Fruit fly (Drosophila melanogaster) whole organism, embryonic: ENCODE data around the gene CG12253.

Experiments used
- Ada2b ChIP-seq: fragments of 200-800 bp; sonication (Bioruptor generic); IDR thresholded peaks from 2 replicates; pipeline ENCODE4 v1.3.6; 2022; ENCODE audit warnings: missing biosample characterization, missing genetic modification characterization
- CG1024 ChIP-seq: fragments of 200-800 bp; sonication (Bioruptor generic); IDR thresholded peaks from 2 replicates; pipeline ENCODE4 v1.3.6; 2022; ENCODE audit warnings: missing biosample characterization, missing genetic modification characterization
- CG10274 ChIP-seq: fragments of 200-800 bp; sonication (Bioruptor generic); optimal IDR thresholded peaks from 3 replicates; lab custom pipeline; 2017; ENCODE audit warnings: missing biosample characterization, mild to moderate bottlenecking, missing genetic modification characterization
- CG10979 ChIP-seq: fragments of 200-800 bp; sonication (Bioruptor generic); optimal IDR thresholded peaks from 2 replicates; lab custom pipeline; 2018; ENCODE audit warnings: missing biosample characterization, mild to moderate bottlenecking, missing genetic modification characterization, moderate library complexity
- CG11696 ChIP-seq: fragments of 200-800 bp; sonication (Bioruptor generic); IDR thresholded peaks from 2 replicates; pipeline ENCODE4 v1.3.6; 2022; ENCODE audit warnings: missing biosample characterization, missing genetic modification characterization
- CG13894 ChIP-seq: fragments of 200-800 bp; sonication (Bioruptor generic); optimal IDR thresholded peaks from 3 replicates; lab custom pipeline; 2018; ENCODE audit warnings: missing biosample characterization, mild to moderate bottlenecking, missing genetic modification characterization, moderate library complexity
- CG15479 ChIP-seq: fragments of 200-800 bp; sonication (Bioruptor generic); optimal IDR thresholded peaks from 3 replicates; lab custom pipeline; 2019; ENCODE audit warnings: missing biosample characterization, mild to moderate bottlenecking, missing genetic modification characterization, moderate library complexity
- CG15696 ChIP-seq: fragments of 200-800 bp; sonication (Bioruptor generic); optimal IDR thresholded peaks from 2 replicates; lab custom pipeline; 2019; ENCODE audit warnings: missing biosample characterization, mild to moderate bottlenecking, missing genetic modification characterization, moderate library complexity
- CG16779 ChIP-seq: fragments of 200-800 bp; sonication (Bioruptor generic); IDR thresholded peaks from 2 replicates; pipeline ENCODE4 v1.3.6; 2022; ENCODE audit warnings: missing biosample characterization, missing genetic modification characterization
- CG16813 ChIP-seq: fragments of 200-800 bp; sonication (Bioruptor generic); IDR thresholded peaks from 3 replicates; pipeline ENCODE4 v1.3.6; 2022; ENCODE audit warnings: missing biosample characterization, missing genetic modification characterization; ENCODE audit not compliant: partially characterized antibody
- CG18476 ChIP-seq: fragments of 200-800 bp; sonication (Bioruptor generic); optimal IDR thresholded peaks from 2 replicates; lab custom pipeline; 2016; ENCODE audit warnings: missing biosample characterization, mild to moderate bottlenecking, missing genetic modification characterization
- CG2129 ChIP-seq: fragments of 200-800 bp; sonication (Bioruptor generic); IDR thresholded peaks from 2 replicates; pipeline ENCODE4 v1.3.6; 2022; ENCODE audit warnings: missing biosample characterization, missing genetic modification characterization; ENCODE audit not compliant: partially characterized antibody
- CG30020 ChIP-seq: fragments of 200-800 bp; optimal IDR thresholded peaks from 2 replicates; lab custom pipeline; 2019; ENCODE audit warnings: missing biosample characterization, mild to moderate bottlenecking, missing genetic modification characterization, moderate library complexity
- CG33557 ChIP-seq: fragments of 200-800 bp; sonication (Bioruptor generic); optimal IDR thresholded peaks from 2 replicates; lab custom pipeline; 2019; ENCODE audit warnings: missing biosample characterization, mild to moderate bottlenecking, missing genetic modification characterization, moderate library complexity
- CG3838 ChIP-seq: fragments of 200-800 bp; sonication (Bioruptor generic); optimal IDR thresholded peaks from 3 replicates; lab custom pipeline; 2016; ENCODE audit warnings: missing biosample characterization, missing genetic modification characterization
- CG7357 ChIP-seq: fragments of 200-800 bp; sonication (Bioruptor generic); IDR thresholded peaks from 3 replicates; pipeline ENCODE4 v1.3.6; 2022; ENCODE audit warnings: missing biosample characterization, missing genetic modification characterization
- CG7963 ChIP-seq: fragments of 200-800 bp; sonication (Bioruptor generic); IDR thresholded peaks from 3 replicates; pipeline ENCODE4 v1.3.6; 2022; ENCODE audit warnings: missing biosample characterization, missing genetic modification characterization; ENCODE audit not compliant: partially characterized antibody
- CoRest ChIP-seq: fragments of 200-800 bp; sonication (Bioruptor generic); optimal IDR thresholded peaks from 3 replicates; lab custom pipeline; 2018; ENCODE audit warnings: missing biosample characterization, mild to moderate bottlenecking, missing genetic modification characterization, moderate library complexity
- Dad ChIP-seq: fragments of 200-800 bp; sonication (Bioruptor generic); optimal IDR thresholded peaks from 3 replicates; lab custom pipeline; 2016; ENCODE audit warnings: missing biosample characterization, missing genetic modification characterization
- Fer1 ChIP-seq: fragments of 200-800 bp; sonication (Bioruptor generic); optimal IDR thresholded peaks from 2 replicates; lab custom pipeline; 2017; ENCODE audit warnings: missing biosample characterization, mild to moderate bottlenecking, missing genetic modification characterization
- HLH3B ChIP-seq: fragments of 200-800 bp; sonication (Bioruptor generic); IDR thresholded peaks from 2 replicates; pipeline ENCODE4 v1.3.6; 2022; ENCODE audit warnings: missing biosample characterization, missing genetic modification characterization
- MESR4 ChIP-seq: fragments of 200-800 bp; sonication (Bioruptor generic); optimal IDR thresholded peaks from 2 replicates; lab custom pipeline; 2018; ENCODE audit warnings: missing biosample characterization, mild to moderate bottlenecking, missing genetic modification characterization, moderate library complexity
- Mad ChIP-seq: fragments of 200-800 bp; sonication (Bioruptor generic); optimal IDR thresholded peaks from 2 replicates; lab custom pipeline; 2016; ENCODE audit warnings: missing biosample characterization, missing genetic modification characterization
- Med ChIP-seq: fragments of 200-800 bp; sonication (Bioruptor generic); peaks from one replicate; lab custom pipeline; 2016; ENCODE audit warnings: missing biosample characterization, missing genetic modification characterization, mild to moderate bottlenecking, inconsistent platforms, moderate library complexity
- Poxn ChIP-seq: fragments of 200-800 bp; sonication (Bioruptor generic); IDR thresholded peaks from 2 replicates; pipeline ENCODE4 v1.3.6; 2022; ENCODE audit warnings: missing biosample characterization, missing genetic modification characterization
- ab ChIP-seq: fragments of 200-800 bp; sonication (Bioruptor generic); optimal IDR thresholded peaks from 2 replicates; lab custom pipeline; 2016; ENCODE audit warnings: missing biosample characterization, missing genetic modification characterization
- ash1 ChIP-seq: fragments of 200-800 bp; sonication (Bioruptor generic); optimal IDR thresholded peaks from 2 replicates; lab custom pipeline; 2018; ENCODE audit warnings: missing biosample characterization, mild to moderate bottlenecking, missing genetic modification characterization
- btn ChIP-seq: fragments of 200-800 bp; sonication (Bioruptor generic); optimal IDR thresholded peaks from 2 replicates; lab custom pipeline; 2016; ENCODE audit warnings: missing biosample characterization, missing genetic modification characterization
- corto ChIP-seq: fragments of 200-800 bp; sonication (Bioruptor generic); optimal IDR thresholded peaks from 2 replicates; lab custom pipeline; 2016; ENCODE audit warnings: missing biosample characterization, mild to moderate bottlenecking, missing genetic modification characterization, moderate library complexity
- eyg ChIP-seq: fragments of 200-800 bp; sonication (Bioruptor generic); optimal IDR thresholded peaks from 3 replicates; lab custom pipeline; 2016; ENCODE audit warnings: missing biosample characterization, missing genetic modification characterization
- ftz-f1 ChIP-seq: fragments of 200-800 bp; sonication (Bioruptor generic); optimal IDR thresholded peaks from 2 replicates; lab custom pipeline; 2016; ENCODE audit warnings: missing biosample characterization, missing genetic modification characterization
- gcm2 ChIP-seq: fragments of 200-800 bp; sonication (Bioruptor generic); optimal IDR thresholded peaks from 2 replicates; lab custom pipeline; 2016; ENCODE audit warnings: missing biosample characterization, missing genetic modification characterization
- gsb-n ChIP-seq: fragments of 200-800 bp; sonication (Bioruptor generic); optimal IDR thresholded peaks from 3 replicates; lab custom pipeline; 2018; ENCODE audit warnings: missing biosample characterization, mild to moderate bottlenecking, missing genetic modification characterization
- inv ChIP-seq: fragments of 200-800 bp; sonication (Bioruptor generic); IDR thresholded peaks from 2 replicates; pipeline ENCODE4 v1.3.6; 2022; ENCODE audit warnings: missing biosample characterization, missing genetic modification characterization; ENCODE audit not compliant: partially characterized antibody
- lbe ChIP-seq: fragments of 200-800 bp; sonication (Bioruptor generic); optimal IDR thresholded peaks from 2 replicates; lab custom pipeline; 2016; ENCODE audit warnings: missing biosample characterization, mild to moderate bottlenecking, missing genetic modification characterization
- lmd ChIP-seq: fragments of 200-800 bp; sonication (Bioruptor generic); IDR thresholded peaks from 2 replicates; pipeline ENCODE4 v1.3.6; 2022; ENCODE audit warnings: missing biosample characterization, missing genetic modification characterization
- lola ChIP-seq, 3 experiments: fragments of >200 bp in 2 of 3; fragments of 200-800 bp in 1 of 3; sonication (Bioruptor generic) in 1 of 3; optimal IDR thresholded peaks; 2 replicates each; lab custom pipeline; 2017 to 2019; ENCODE audit warnings: missing biosample characterization in 3 of 3, missing genetic modification characterization in 3 of 3, mild to moderate bottlenecking in 1 of 3, moderate library complexity in 1 of 3
- nerfin-2 ChIP-seq: fragments of 200-800 bp; sonication (Bioruptor generic); IDR thresholded peaks from 2 replicates; pipeline ENCODE4 v1.3.6; 2022; ENCODE audit warnings: missing biosample characterization, missing genetic modification characterization; ENCODE audit not compliant: partially characterized antibody
- sens-2 ChIP-seq: fragments of 200-800 bp; sonication (Bioruptor generic); IDR thresholded peaks from 2 replicates; pipeline ENCODE4 v1.3.6; 2022; ENCODE audit warnings: missing biosample characterization, missing genetic modification characterization
- sr ChIP-seq: fragments of 200-800 bp; sonication (Bioruptor generic); IDR thresholded peaks from 3 replicates; pipeline ENCODE4 v1.3.6; 2022; ENCODE audit warnings: missing biosample characterization, missing genetic modification characterization
- ssp ChIP-seq: fragments of 200-800 bp; sonication (Bioruptor generic); IDR thresholded peaks from 2 replicates; pipeline ENCODE4 v1.3.6; 2022; ENCODE audit warnings: missing biosample characterization, missing genetic modification characterization
- ttk ChIP-seq: fragments of 200-800 bp; sonication (Bioruptor generic); IDR thresholded peaks from 2 replicates; pipeline ENCODE4 v2.1.2; 2022; ENCODE audit warnings: missing biosample characterization, missing genetic modification characterization
- usp ChIP-seq: fragments of >200 bp; optimal IDR thresholded peaks from 2 replicates; lab custom pipeline; 2017; ENCODE audit warnings: missing biosample characterization, missing genetic modification characterization
- vfl ChIP-seq: fragments of 200-800 bp; sonication (Bioruptor generic); optimal IDR thresholded peaks from 2 replicates; lab custom pipeline; 2016; ENCODE audit warnings: missing biosample characterization, missing genetic modification characterization
- zfh2 ChIP-seq: fragments of 200-800 bp; sonication (Bioruptor generic); optimal IDR thresholded peaks from 2 replicates; lab custom pipeline; 2016; ENCODE audit warnings: missing biosample characterization, missing genetic modification characterization

Gene CG12253

dm6 chr2L:11001376-11002122 is 13.9 kb downstream of the CG12253 start, which contains the start of the genes aub and lectin-33A:
Gene aub (minus strand): TSS chr2L:11001476.
Gene lectin-33A (plus strand): TSS chr2L:11002072.
- TF ChIP-seq CG30020 (tag; lab: Kevin White, UChicago) (peak; percentile 59), CoRest (tag; lab: Kevin White, UChicago) (no peak)

- TF ChIP-seq gsb-n (no peak), CG13894 (tag; lab: Kevin White, UChicago) (no peak), Poxn (no peak), CG10979 (tag; lab: Kevin White, UChicago) (peak; percentile 49), CG11696 (peak; percentile 53), Fer1 (GFP tag; lab: Kevin White, UChicago) (peak; percentile 86), Ada2b (peak; percentile 45; the same call in 1 of the 2 replicates), vfl (GFP tag; lab: Kevin White, UChicago) (peak; percentile 5), CG2129 (no peak), corto (GFP tag; lab: Kevin White, UChicago) (no peak), CG1024 (GFP tag; lab: Robert Waterston, UW) (0 out of 2 replicates have a peak, but pooled peaks have one; percentile 39), CG15696 (no peak), ab (GFP tag; lab: Kevin White, UChicago) (no peak), CG7963 (GFP tag; lab: Robert Waterston, UW) (no peak), Dad (GFP tag; lab: Kevin White, UChicago) (peak; percentile 13), ftz-f1 (GFP tag; lab: Kevin White, UChicago) (no peak), nerfin-2 (GFP tag; lab: Robert Waterston, UW) (no peak), CG16813 (GFP tag; lab: Robert Waterston, UW) (no peak), CG16779 (peak; percentile 75), zfh2 (GFP tag; lab: Kevin White, UChicago) (no peak), lmd (GFP tag; lab: Robert Waterston, UW) (no peak), CG10274 (peak; percentile 54), ssp (GFP tag; lab: Robert Waterston, UW) (no peak), btn (GFP tag; lab: Kevin White, UChicago) (peak; percentile 41), lola (GFP tag; optimal IDR thresholded peaks at IDR 0.05; lab: Kevin White, UChicago) (peak in 1 of 3 experiments; percentile 7), CG3838 (GFP tag; lab: Kevin White, UChicago) (no peak), CG7357 (GFP tag; lab: Robert Waterston, UW) (0 out of 3 replicates have a peak, but pooled peaks have one; percentile 25), CG33557 (peak; percentile 72), gcm2 (peak; percentile 1), Mad (GFP tag; lab: Kevin White, UChicago) (peak; percentile 50), sr (no peak), sens-2 (GFP tag; lab: Robert Waterston, UW) (peak; percentile 84), CG15479 (GFP tag; lab: Kevin White, UChicago) (no peak), MESR4 (GFP tag; lab: Kevin White, UChicago) (peak; percentile 99), Med (GFP tag; lab: Kevin White, UChicago) (peak; percentile 97), usp (GFP tag; lab: Kevin White, UChicago) (no peak), CG18476 (GFP tag; lab: Kevin White, UChicago) (no peak), ash1 (no peak), HLH3B (GFP tag; lab: Robert Waterston, UW) (no peak; the same call in 1 of the 2 replicates), ttk (GFP tag; lab: Robert Waterston, UW) (no peak), eyg (GFP tag; lab: Kevin White, UChicago) (peak; percentile 70), inv (GFP tag; lab: Robert Waterston, UW) (no peak), lbe (GFP tag; lab: Kevin White, UChicago) (no peak)
Measured at dm6 chr2L:11003925-11004673, 16.5 kb downstream of the CG12253 start, which contains the start of gene RpL9. Gene RpL9 (minus strand): TSS chr2L:11004189.
